Fruit fly (Drosophila melanogaster) whole organism, embryonic: ENCODE measurements around the gene Hrb27C.

Experiments used
- Adf1 ChIP-seq: fragments of 200-800 bp; sonication (Bioruptor generic); IDR thresholded peaks from 2 replicates; pipeline ENCODE4 v1.3.6; 2022; ENCODE audit warnings: missing biosample characterization, missing genetic modification characterization
- Aef1 ChIP-seq: fragments of 200-800 bp; sonication (Bioruptor generic); IDR thresholded peaks from 3 replicates; pipeline ENCODE4 v1.3.6; 2022; ENCODE audit warnings: missing biosample characterization, missing genetic modification characterization
- B-H2 ChIP-seq: fragments of 200-800 bp; sonication (Bioruptor generic); optimal IDR thresholded peaks from 2 replicates; lab custom pipeline; 2018; ENCODE audit warnings: missing biosample characterization, mild to moderate bottlenecking, missing genetic modification characterization
- BEAF-32 ChIP-seq: fragments of 200-800 bp; sonication (Bioruptor generic); optimal IDR thresholded peaks from 3 replicates; lab custom pipeline; 2017; ENCODE audit warnings: missing biosample characterization, missing genetic modification characterization, mild to moderate bottlenecking, moderate library complexity, missing genetic modification reagents
- Bgb ChIP-seq: fragments of 200-800 bp; sonication (Bioruptor generic); IDR thresholded peaks from 2 replicates; pipeline ENCODE4 v1.3.6; 2022; ENCODE audit warnings: missing biosample characterization, missing genetic modification characterization; ENCODE audit not compliant: partially characterized antibody
- CG10979 ChIP-seq: fragments of 200-800 bp; sonication (Bioruptor generic); optimal IDR thresholded peaks from 2 replicates; lab custom pipeline; 2018; ENCODE audit warnings: missing biosample characterization, mild to moderate bottlenecking, missing genetic modification characterization, moderate library complexity
- CG12391 ChIP-seq: fragments of 200-800 bp; sonication (Bioruptor generic); optimal IDR thresholded peaks from 3 replicates; lab custom pipeline; 2018; ENCODE audit warnings: missing biosample characterization, mild to moderate bottlenecking, missing genetic modification characterization, moderate library complexity
- CG13296 ChIP-seq: fragments of 200-800 bp; sonication (Bioruptor generic); optimal IDR thresholded peaks from 3 replicates; lab custom pipeline; 2018; ENCODE audit warnings: missing biosample characterization, mild to moderate bottlenecking, missing genetic modification characterization
- CG13775 ChIP-seq: fragments of 200-800 bp; sonication (Bioruptor generic); optimal IDR thresholded peaks from 3 replicates; lab custom pipeline; 2017; ENCODE audit warnings: missing biosample characterization, mild to moderate bottlenecking, missing genetic modification characterization
- CG14860 ChIP-seq: fragments of 200-800 bp; sonication (Bioruptor generic); IDR thresholded peaks from 3 replicates; pipeline ENCODE4 v1.3.6; 2022; ENCODE audit warnings: missing biosample characterization, missing genetic modification characterization; ENCODE audit not compliant: partially characterized antibody
- CG15514 ChIP-seq: fragments of 200-800 bp; sonication (Bioruptor generic); optimal IDR thresholded peaks from 3 replicates; lab custom pipeline; 2017; ENCODE audit warnings: missing biosample characterization, missing genetic modification characterization, mild to moderate bottlenecking, moderate library complexity, missing genetic modification reagents
- CG17361 ChIP-seq: fragments of 200-800 bp; sonication (Bioruptor generic); IDR thresholded peaks from 3 replicates; pipeline ENCODE4 v1.3.6; 2022; ENCODE audit warnings: missing biosample characterization, missing genetic modification characterization
- CG17829 ChIP-seq: fragments of 200-800 bp; optimal IDR thresholded peaks from 2 replicates; lab custom pipeline; 2019; ENCODE audit warnings: missing biosample characterization, mild to moderate bottlenecking, missing genetic modification characterization, moderate library complexity
- CG18619 ChIP-seq: fragments of 200-800 bp; sonication (Bioruptor generic); optimal IDR thresholded peaks from 3 replicates; lab custom pipeline; 2017; ENCODE audit warnings: missing biosample characterization, mild to moderate bottlenecking, missing genetic modification characterization
- CG2712 ChIP-seq: fragments of 200-800 bp; optimal IDR thresholded peaks from 3 replicates; lab custom pipeline; 2019; ENCODE audit warnings: missing biosample characterization, mild to moderate bottlenecking, missing genetic modification characterization, moderate library complexity
- CG31441 ChIP-seq: fragments of 200-800 bp; sonication (Bioruptor generic); IDR thresholded peaks from 2 replicates; pipeline ENCODE4 v1.3.6; 2022; ENCODE audit warnings: missing biosample characterization, missing genetic modification characterization
- CG3838 ChIP-seq: fragments of 200-800 bp; sonication (Bioruptor generic); optimal IDR thresholded peaks from 3 replicates; lab custom pipeline; 2016; ENCODE audit warnings: missing biosample characterization, missing genetic modification characterization
- CG4282 ChIP-seq: fragments of 200-800 bp; sonication (Bioruptor generic); optimal IDR thresholded peaks from 2 replicates; lab custom pipeline; 2016; ENCODE audit warnings: missing biosample characterization, missing genetic modification characterization
- CG4617 ChIP-seq: fragments of 200-800 bp; sonication (Bioruptor generic); optimal IDR thresholded peaks from 3 replicates; lab custom pipeline; 2016; ENCODE audit warnings: missing biosample characterization, missing genetic modification characterization, borderline replicate concordance
- CG4707 ChIP-seq: fragments of 200-800 bp; sonication (Bioruptor generic); optimal IDR thresholded peaks from 2 replicates; lab custom pipeline; 2018; ENCODE audit warnings: missing biosample characterization, mild to moderate bottlenecking, missing genetic modification characterization, moderate library complexity
- CG7556 ChIP-seq: fragments of 200-800 bp; sonication (Bioruptor generic); optimal IDR thresholded peaks from 2 replicates; lab custom pipeline; 2017; ENCODE audit warnings: missing biosample characterization, mild to moderate bottlenecking, missing genetic modification characterization
- CG7786 ChIP-seq: fragments of 200-800 bp; sonication (Bioruptor generic); optimal IDR thresholded peaks from 2 replicates; lab custom pipeline; 2016; ENCODE audit warnings: missing biosample characterization, missing genetic modification characterization
- CG8478 ChIP-seq: fragments of >200 bp; optimal IDR thresholded peaks from 2 replicates; lab custom pipeline; 2018
- CrebB ChIP-seq: fragments of 200-800 bp; sonication (Bioruptor generic); optimal IDR thresholded peaks from 3 replicates; lab custom pipeline; 2018; ENCODE audit warnings: missing biosample characterization, mild to moderate bottlenecking, missing genetic modification characterization
- D ChIP-seq, 2 experiments: fragments of 200-800 bp in 1 of 2; fragments of >200 bp in 1 of 2; sonication (Bioruptor generic) in 1 of 2; optimal IDR thresholded peaks; 2 replicates in 1 of 2; 3 replicates in 1 of 2; lab custom pipeline; 2017; ENCODE audit warnings: mild to moderate bottlenecking in 1 of 2, missing biosample characterization in 1 of 2, missing genetic modification characterization in 1 of 2, missing genetic modification reagents in 1 of 2
- Dll ChIP-seq: fragments of 200-800 bp; sonication (Bioruptor generic); IDR thresholded peaks from 4 replicates; pipeline ENCODE4 v1.3.6; 2022; ENCODE audit warnings: missing biosample characterization, missing genetic modification characterization; ENCODE audit not compliant: partially characterized antibody
- E2f2 ChIP-seq: fragments of 200-800 bp; sonication (Bioruptor generic); IDR thresholded peaks from 2 replicates; pipeline ENCODE4 v1.3.6; 2022; ENCODE audit warnings: missing biosample characterization, missing genetic modification characterization
- HmgZ ChIP-seq: fragments of 200-800 bp; sonication (Bioruptor generic); optimal IDR thresholded peaks from 2 replicates; lab custom pipeline; 2018; ENCODE audit warnings: missing biosample characterization, mild to moderate bottlenecking, missing genetic modification characterization
- Opbp ChIP-seq: fragments of 200-800 bp; sonication (Bioruptor generic); IDR thresholded peaks from 3 replicates; pipeline ENCODE4 v1.3.6; 2022; ENCODE audit warnings: missing biosample characterization, missing genetic modification characterization; ENCODE audit not compliant: partially characterized antibody
- Scr ChIP-seq: fragments of 200-800 bp; sonication (Bioruptor generic); IDR thresholded peaks from 2 replicates; pipeline ENCODE4 v1.3.6; 2022; ENCODE audit warnings: missing biosample characterization, missing genetic modification characterization; ENCODE audit not compliant: partially characterized antibody
- YL-1 ChIP-seq: fragments of 200-800 bp; sonication (Bioruptor generic); optimal IDR thresholded peaks from 3 replicates; lab custom pipeline; 2017; ENCODE audit warnings: missing biosample characterization, mild to moderate bottlenecking, missing genetic modification characterization
- ac ChIP-seq: fragments of 200-800 bp; sonication (Bioruptor generic); optimal IDR thresholded peaks from 3 replicates; lab custom pipeline; 2017; ENCODE audit warnings: missing biosample characterization, mild to moderate bottlenecking, missing genetic modification characterization
- amos ChIP-seq: fragments of 200-800 bp; sonication (Bioruptor generic); IDR thresholded peaks from 2 replicates; pipeline ENCODE4 v1.3.6; 2022; ENCODE audit warnings: missing biosample characterization, missing genetic modification characterization; ENCODE audit not compliant: partially characterized antibody
- az2 ChIP-seq: fragments of 200-800 bp; sonication (Bioruptor generic); optimal IDR thresholded peaks from 3 replicates; lab custom pipeline; 2016; ENCODE audit warnings: missing biosample characterization, missing genetic modification characterization
- chm ChIP-seq: fragments of 200-800 bp; sonication (Bioruptor generic); IDR thresholded peaks from 2 replicates; pipeline ENCODE4 v1.3.6; 2022; ENCODE audit warnings: missing biosample characterization, missing genetic modification characterization
- ci ChIP-seq: fragments of 200-800 bp; sonication (Bioruptor generic); IDR thresholded peaks from 3 replicates; pipeline ENCODE4 v1.3.6; 2022; ENCODE audit warnings: missing biosample characterization, missing genetic modification characterization
- hbn ChIP-seq: fragments of 200-800 bp; sonication (Bioruptor generic); IDR thresholded peaks from 2 replicates; pipeline ENCODE4 v1.3.6; 2022; ENCODE audit warnings: missing biosample characterization, missing genetic modification characterization; ENCODE audit not compliant: partially characterized antibody
- knrl ChIP-seq: fragments of 200-800 bp; sonication (Bioruptor generic); IDR thresholded peaks from 3 replicates; pipeline ENCODE4 v1.3.6; 2022; ENCODE audit warnings: missing biosample characterization, missing genetic modification characterization; ENCODE audit not compliant: partially characterized antibody
- mirr ChIP-seq: fragments of 200-800 bp; sonication (Bioruptor generic); optimal IDR thresholded peaks from 3 replicates; lab custom pipeline; 2018; ENCODE audit warnings: missing biosample characterization, mild to moderate bottlenecking, missing genetic modification characterization
- nerfin-1 ChIP-seq: fragments of 200-800 bp; sonication (Bioruptor generic); optimal IDR thresholded peaks from 3 replicates; lab custom pipeline; 2019; ENCODE audit warnings: missing biosample characterization, mild to moderate bottlenecking, missing genetic modification characterization, moderate library complexity
- pfk ChIP-seq: fragments of 200-800 bp; sonication (Bioruptor generic); optimal IDR thresholded peaks from 2 replicates; lab custom pipeline; 2018; ENCODE audit warnings: missing biosample characterization, mild to moderate bottlenecking, missing genetic modification characterization, moderate library complexity
- pzg ChIP-seq: fragments of 200-800 bp; sonication (Bioruptor generic); optimal IDR thresholded peaks from 3 replicates; lab custom pipeline; 2018; ENCODE audit warnings: missing biosample characterization, mild to moderate bottlenecking, missing genetic modification characterization, moderate library complexity
- rib ChIP-seq: fragments of 200-800 bp; sonication (Bioruptor generic); IDR thresholded peaks from 2 replicates; pipeline ENCODE4 v1.3.6; 2022; ENCODE audit warnings: missing biosample characterization, missing genetic modification characterization
- row ChIP-seq: fragments of 200-800 bp; sonication (Bioruptor generic); IDR thresholded peaks from 3 replicates; pipeline ENCODE4 v1.3.6; 2022; ENCODE audit warnings: missing biosample characterization, missing genetic modification characterization
- sens ChIP-seq: fragments of 200-800 bp; sonication (Bioruptor generic); peaks from one replicate; lab custom pipeline; 2016; ENCODE audit warnings: missing biosample characterization, missing genetic modification characterization
- stwl ChIP-seq: fragments of 200-800 bp; sonication (Bioruptor generic); optimal IDR thresholded peaks from 3 replicates; lab custom pipeline; 2018; ENCODE audit warnings: missing biosample characterization, mild to moderate bottlenecking, missing genetic modification characterization, moderate library complexity
- tna ChIP-seq: fragments of 200-800 bp; sonication (Bioruptor generic); IDR thresholded peaks from 2 replicates; pipeline ENCODE4 v1.3.6; 2022; ENCODE audit warnings: missing biosample characterization, missing genetic modification characterization; ENCODE audit not compliant: partially characterized antibody
- unc-4 ChIP-seq: fragments of 200-800 bp; sonication (Bioruptor generic); IDR thresholded peaks from 2 replicates; pipeline ENCODE4 v1.3.6; 2022; ENCODE audit warnings: missing biosample characterization, missing genetic modification characterization; ENCODE audit not compliant: partially characterized antibody

Gene Hrb27C

dm6 chr2L:6948540-6948942 is 28.0 kb downstream of the Hrb27C start, which contains the start of gene ihog (continued):
- TF ChIP-seq CG18619 (GFP tag; lab: Kevin White, UChicago) (no peak), knrl (peak; percentile 66; the same call in 2 of the 3 replicates), tna (GFP tag; lab: Robert Waterston, UW) (peak; percentile 39; the same call in 1 of the 2 replicates), CG17361 (GFP tag; lab: Robert Waterston, UW) (0 out of 3 replicates have a peak, but pooled peaks have one; percentile 27), CG15514 (peak; percentile 100), CG14860 (peak; percentile 66), CG4617 (GFP tag; lab: Kevin White, UChicago) (peak; percentile 71), CG17829 (tag; lab: Kevin White, UChicago) (peak; percentile 12), Adf1 (GFP tag; lab: Robert Waterston, UW) (peak; percentile 52; the same call in 1 of the 2 replicates), E2f2 (GFP tag; lab: Robert Waterston, UW) (peak; percentile 36; the same call in 1 of the 2 replicates), D (optimal IDR thresholded peaks at IDR 0.05; lab: Kevin White, UChicago) (peak; percentile 40), D (GFP tag; optimal IDR thresholded peaks at IDR 0.05; lab: Kevin White, UChicago) (no peak), CG13296 (GFP tag; lab: Kevin White, UChicago) (peak; percentile 24), mirr (GFP tag; lab: Kevin White, UChicago) (no peak), CG31441 (GFP tag; lab: Robert Waterston, UW) (peak; percentile 41; the same call in 1 of the 2 replicates), CG7556 (peak; percentile 20), Dll (GFP tag; lab: Robert Waterston, UW) (peak; percentile 54; the same call in 3 of the 4 replicates), ci (GFP tag; lab: Robert Waterston, UW) (peak; percentile 39; the same call in 1 of the 3 replicates), az2 (GFP tag; lab: Kevin White, UChicago) (no peak), CG3838 (GFP tag; lab: Kevin White, UChicago) (no peak), Bgb (GFP tag; lab: Robert Waterston, UW) (peak; percentile 59), Scr (GFP tag; lab: Robert Waterston, UW) (peak; percentile 47; the same call in 1 of the 2 replicates), unc-4 (peak; percentile 47; the same call in 1 of the 2 replicates), CrebB (tag; lab: Kevin White, UChicago) (peak; percentile 10), hbn (0 out of 2 replicates have a peak, but pooled peaks have one; percentile 23), CG7786 (no peak), nerfin-1 (peak; percentile 19), CG13775 (GFP tag; lab: Kevin White, UChicago) (peak; percentile 41), CG4282 (GFP tag; lab: Kevin White, UChicago) (peak; percentile 17), YL-1 (peak; percentile 60), CG8478 (lab: Kevin White, UChicago) (no peak), pfk (GFP tag; lab: Kevin White, UChicago) (peak; percentile 81), ac (no peak), Aef1 (no peak), CG12391 (tag; lab: Kevin White, UChicago) (peak; percentile 32), sens (GFP tag; lab: Kevin White, UChicago) (peak; percentile 70), rib (GFP tag; lab: Robert Waterston, UW) (no peak), CG4707 (GFP tag; lab: Kevin White, UChicago) (peak; percentile 87), BEAF-32 (GFP tag; lab: Kevin White, UChicago) (peak; percentile 48), HmgZ (tag; lab: Kevin White, UChicago) (peak; percentile 13), CG2712 (peak; percentile 37), pzg (GFP tag; lab: Kevin White, UChicago) (peak; percentile 49), stwl (tag; lab: Kevin White, UChicago) (peak; percentile 21), amos (GFP tag; lab: Robert Waterston, UW) (peak; percentile 72), CG10979 (tag; lab: Kevin White, UChicago) (peak; percentile 14), B-H2 (GFP tag; lab: Kevin White, UChicago) (peak; percentile 22), chm (peak; percentile 15; the same call in 1 of the 2 replicates), row (GFP tag; lab: Robert Waterston, UW) (peak; percentile 88), Opbp (GFP tag; lab: Robert Waterston, UW) (peak; percentile 67)
